Fruit fly (Drosophila melanogaster) whole organism, embryonic: ENCODE measurements around the gene Noa36.

Experiments used
- Asciz ChIP-seq: fragments of 200-800 bp; sonication (Bioruptor generic); optimal IDR thresholded peaks from 2 replicates; lab custom pipeline; 2017; ENCODE audit warnings: missing biosample characterization, mild to moderate bottlenecking, missing genetic modification characterization, missing genetic modification reagents
- B-H1 ChIP-seq: fragments of 200-800 bp; sonication (Bioruptor generic); IDR thresholded peaks from 3 replicates; pipeline ENCODE4 v1.3.6; 2022; ENCODE audit warnings: missing biosample characterization, missing genetic modification characterization
- BEAF-32 ChIP-seq: fragments of 200-800 bp; sonication (Bioruptor generic); optimal IDR thresholded peaks from 3 replicates; lab custom pipeline; 2017; ENCODE audit warnings: missing biosample characterization, missing genetic modification characterization, mild to moderate bottlenecking, moderate library complexity, missing genetic modification reagents
- Blimp-1 ChIP-seq: fragments of 200-800 bp; sonication (Bioruptor generic); optimal IDR thresholded peaks from 3 replicates; lab custom pipeline; 2018; ENCODE audit warnings: missing biosample characterization, missing genetic modification characterization, mild to moderate bottlenecking, moderate library complexity, missing genetic modification reagents
- CG11504 ChIP-seq: fragments of 200-800 bp; sonication (Bioruptor generic); optimal IDR thresholded peaks from 3 replicates; lab custom pipeline; 2019; ENCODE audit warnings: missing biosample characterization, mild to moderate bottlenecking, missing genetic modification characterization, moderate library complexity
- CG12299 ChIP-seq: fragments of 200-800 bp; sonication (Bioruptor generic); optimal IDR thresholded peaks from 2 replicates; lab custom pipeline; 2018; ENCODE audit warnings: missing biosample characterization, mild to moderate bottlenecking, missing genetic modification characterization
- CG14441 ChIP-seq: fragments of 200-800 bp; sonication (Bioruptor generic); IDR thresholded peaks from 2 replicates; pipeline ENCODE4 v1.3.6; 2022; ENCODE audit warnings: missing biosample characterization, missing genetic modification characterization
- CG16813 ChIP-seq: fragments of 200-800 bp; sonication (Bioruptor generic); IDR thresholded peaks from 3 replicates; pipeline ENCODE4 v1.3.6; 2022; ENCODE audit warnings: missing biosample characterization, missing genetic modification characterization; ENCODE audit not compliant: partially characterized antibody
- CG1832 ChIP-seq: fragments of 200-800 bp; sonication (Bioruptor generic); optimal IDR thresholded peaks from 2 replicates; lab custom pipeline; 2017; ENCODE audit warnings: missing biosample characterization, mild to moderate bottlenecking, missing genetic modification characterization, inconsistent platforms
- CG2129 ChIP-seq: fragments of 200-800 bp; sonication (Bioruptor generic); IDR thresholded peaks from 2 replicates; pipeline ENCODE4 v1.3.6; 2022; ENCODE audit warnings: missing biosample characterization, missing genetic modification characterization; ENCODE audit not compliant: partially characterized antibody
- CG4328 ChIP-seq: fragments of 200-800 bp; sonication (Bioruptor generic); optimal IDR thresholded peaks from 3 replicates; lab custom pipeline; 2017; ENCODE audit warnings: missing biosample characterization, missing genetic modification reagents, missing genetic modification characterization
- CG7556 ChIP-seq: fragments of 200-800 bp; sonication (Bioruptor generic); optimal IDR thresholded peaks from 2 replicates; lab custom pipeline; 2017; ENCODE audit warnings: missing biosample characterization, mild to moderate bottlenecking, missing genetic modification characterization
- CG7963 ChIP-seq: fragments of 200-800 bp; sonication (Bioruptor generic); IDR thresholded peaks from 3 replicates; pipeline ENCODE4 v1.3.6; 2022; ENCODE audit warnings: missing biosample characterization, missing genetic modification characterization; ENCODE audit not compliant: partially characterized antibody
- CG9876 ChIP-seq: fragments of 200-800 bp; sonication (Bioruptor generic); optimal IDR thresholded peaks from 2 replicates; lab custom pipeline; 2016; ENCODE audit warnings: missing biosample characterization, missing genetic modification characterization
- D ChIP-seq, 2 experiments: fragments of 200-800 bp in 1 of 2; fragments of >200 bp in 1 of 2; sonication (Bioruptor generic) in 1 of 2; optimal IDR thresholded peaks; 2 replicates in 1 of 2; 3 replicates in 1 of 2; lab custom pipeline; 2017; ENCODE audit warnings: mild to moderate bottlenecking in 1 of 2, missing biosample characterization in 1 of 2, missing genetic modification characterization in 1 of 2, missing genetic modification reagents in 1 of 2
- Doc3 ChIP-seq: fragments of 200-800 bp; sonication (Bioruptor generic); IDR thresholded peaks from 3 replicates; pipeline ENCODE4 v1.3.6; 2022; ENCODE audit warnings: missing biosample characterization, missing genetic modification characterization; ENCODE audit not compliant: partially characterized antibody
- Fer1 ChIP-seq: fragments of 200-800 bp; sonication (Bioruptor generic); optimal IDR thresholded peaks from 2 replicates; lab custom pipeline; 2017; ENCODE audit warnings: missing biosample characterization, mild to moderate bottlenecking, missing genetic modification characterization
- GATAe ChIP-seq: fragments of 200-800 bp; sonication (Bioruptor generic); conservative IDR thresholded peaks from 2 replicates; pipeline ENCODE4 v1.3.6; 2022; ENCODE audit warnings: missing biosample characterization, missing genetic modification characterization
- HLH4C ChIP-seq: fragments of 200-800 bp; sonication (Bioruptor generic); IDR thresholded peaks from 3 replicates; pipeline ENCODE4 v1.3.6; 2022; ENCODE audit warnings: missing biosample characterization, missing genetic modification characterization; ENCODE audit not compliant: partially characterized antibody
- HLHmδ ChIP-seq: fragments of 200-800 bp; sonication (Bioruptor generic); optimal IDR thresholded peaks from 2 replicates; lab custom pipeline; 2018; ENCODE audit warnings: missing biosample characterization, mild to moderate bottlenecking, missing genetic modification characterization, moderate library complexity
- Hey ChIP-seq: fragments of 200-800 bp; sonication (Bioruptor generic); optimal IDR thresholded peaks from 3 replicates; lab custom pipeline; 2018; ENCODE audit warnings: missing biosample characterization, mild to moderate bottlenecking, missing genetic modification characterization
- Hr78 ChIP-seq, 2 experiments: fragments of 200-800 bp in 1 of 2; fragments of >200 bp in 1 of 2; sonication (Bioruptor generic) in 1 of 2; optimal IDR thresholded peaks; 2 replicates each; lab custom pipeline; 2017 to 2019; ENCODE audit warnings: missing biosample characterization in 2 of 2, missing genetic modification characterization in 2 of 2, mild to moderate bottlenecking in 1 of 2, moderate library complexity in 1 of 2
- MBD-R2 ChIP-seq: fragments of 200-800 bp; sonication (Bioruptor generic); IDR thresholded peaks from 2 replicates; pipeline ENCODE4 v1.3.6; 2022; ENCODE audit warnings: missing biosample characterization, missing genetic modification characterization
- MTF-1 ChIP-seq: fragments of 200-800 bp; sonication (Bioruptor generic); optimal IDR thresholded peaks from 2 replicates; lab custom pipeline; 2018; ENCODE audit warnings: missing biosample characterization, mild to moderate bottlenecking, missing genetic modification characterization, borderline replicate concordance
- Ravus ChIP-seq: fragments of 200-800 bp; sonication (Bioruptor generic); IDR thresholded peaks from 2 replicates; pipeline ENCODE4 v1.3.6; 2022; ENCODE audit warnings: missing biosample characterization, missing genetic modification characterization
- Scr ChIP-seq: fragments of 200-800 bp; sonication (Bioruptor generic); IDR thresholded peaks from 2 replicates; pipeline ENCODE4 v1.3.6; 2022; ENCODE audit warnings: missing biosample characterization, missing genetic modification characterization; ENCODE audit not compliant: partially characterized antibody
- Sin3A ChIP-seq: fragments of >200 bp; optimal IDR thresholded peaks from 2 replicates; lab custom pipeline; 2018
- Stat92E ChIP-seq, 3 experiments: fragments of >200 bp in 2 of 3; fragments of 200-800 bp in 1 of 3; sonication (Bioruptor generic) in 1 of 3; optimal IDR thresholded peaks; 2 replicates each; lab custom pipeline; 2017 to 2019; ENCODE audit warnings: missing biosample characterization in 3 of 3, missing genetic modification characterization in 3 of 3, mild to moderate bottlenecking in 1 of 3, moderate library complexity in 1 of 3
- Tbp ChIP-seq: fragments of >200 bp; optimal IDR thresholded peaks from 2 replicates; lab custom pipeline; 2018; ENCODE audit warnings: missing biosample characterization, missing genetic modification characterization
- Xbp1 ChIP-seq: fragments of 200-800 bp; sonication (Bioruptor generic); optimal IDR thresholded peaks from 3 replicates; lab custom pipeline; 2016; ENCODE audit warnings: missing biosample characterization, mild to moderate bottlenecking, missing genetic modification characterization
- ash1 ChIP-seq: fragments of 200-800 bp; sonication (Bioruptor generic); optimal IDR thresholded peaks from 2 replicates; lab custom pipeline; 2018; ENCODE audit warnings: missing biosample characterization, mild to moderate bottlenecking, missing genetic modification characterization
- bcd ChIP-seq: fragments of 200-800 bp; sonication (Bioruptor generic); optimal IDR thresholded peaks from 2 replicates; lab custom pipeline; 2017; ENCODE audit warnings: missing biosample characterization, mild to moderate bottlenecking, missing genetic modification characterization
- chm ChIP-seq: fragments of 200-800 bp; sonication (Bioruptor generic); IDR thresholded peaks from 2 replicates; pipeline ENCODE4 v1.3.6; 2022; ENCODE audit warnings: missing biosample characterization, missing genetic modification characterization
- chn ChIP-seq: fragments of 200-800 bp; sonication (Bioruptor generic); optimal IDR thresholded peaks from 2 replicates; lab custom pipeline; 2016; ENCODE audit warnings: missing biosample characterization, missing genetic modification characterization
- corto ChIP-seq: fragments of 200-800 bp; sonication (Bioruptor generic); optimal IDR thresholded peaks from 2 replicates; lab custom pipeline; 2016; ENCODE audit warnings: missing biosample characterization, mild to moderate bottlenecking, missing genetic modification characterization, moderate library complexity
- disco-r ChIP-seq: fragments of 200-800 bp; sonication (Bioruptor generic); optimal IDR thresholded peaks from 2 replicates; lab custom pipeline; 2016; ENCODE audit warnings: missing biosample characterization, missing genetic modification characterization
- dm ChIP-seq: fragments of 200-800 bp; sonication (Bioruptor generic); optimal IDR thresholded peaks from 3 replicates; lab custom pipeline; 2016; ENCODE audit warnings: missing biosample characterization, missing genetic modification characterization
- eyg ChIP-seq: fragments of 200-800 bp; sonication (Bioruptor generic); optimal IDR thresholded peaks from 3 replicates; lab custom pipeline; 2016; ENCODE audit warnings: missing biosample characterization, missing genetic modification characterization
- fd102C ChIP-seq: fragments of 200-800 bp; sonication (Bioruptor generic); optimal IDR thresholded peaks from 2 replicates; lab custom pipeline; 2018; ENCODE audit warnings: missing biosample characterization, mild to moderate bottlenecking, missing genetic modification characterization, moderate library complexity
- fu2 ChIP-seq: fragments of 200-800 bp; sonication (Bioruptor generic); optimal IDR thresholded peaks from 2 replicates; lab custom pipeline; 2016; ENCODE audit warnings: missing biosample characterization, missing genetic modification characterization
- hth ChIP-seq: fragments of >200 bp; optimal IDR thresholded peaks from 2 replicates; lab custom pipeline; 2017; ENCODE audit warnings: inconsistent platforms
- kay ChIP-seq: fragments of 200-800 bp; sonication (Bioruptor generic); optimal IDR thresholded peaks from 2 replicates; lab custom pipeline; 2016; ENCODE audit warnings: missing biosample characterization, missing genetic modification characterization
- peb ChIP-seq: fragments of 200-800 bp; sonication (Bioruptor generic); IDR thresholded peaks from 2 replicates; pipeline ENCODE4 v1.3.6; 2022; ENCODE audit warnings: missing biosample characterization, missing genetic modification characterization
- pho ChIP-seq: fragments of 200-800 bp; sonication (Bioruptor generic); optimal IDR thresholded peaks from 2 replicates; lab custom pipeline; 2016; ENCODE audit warnings: missing biosample characterization, missing genetic modification characterization
- sisA ChIP-seq: fragments of 200-800 bp; sonication (Bioruptor generic); IDR thresholded peaks from 2 replicates; pipeline ENCODE4 v1.3.6; 2022; ENCODE audit warnings: missing biosample characterization, missing genetic modification characterization
- slp2 ChIP-seq: fragments of 200-800 bp; sonication (Bioruptor generic); optimal IDR thresholded peaks from 2 replicates; lab custom pipeline; 2016; ENCODE audit warnings: missing biosample characterization, missing genetic modification characterization
- ssp ChIP-seq: fragments of 200-800 bp; sonication (Bioruptor generic); IDR thresholded peaks from 2 replicates; pipeline ENCODE4 v1.3.6; 2022; ENCODE audit warnings: missing biosample characterization, missing genetic modification characterization
- tgo ChIP-seq: fragments of 200-800 bp; sonication (Bioruptor generic); IDR thresholded peaks from 3 replicates; pipeline ENCODE4 v1.3.6; 2022; ENCODE audit warnings: missing biosample characterization, missing genetic modification characterization
- trh ChIP-seq: fragments of 200-800 bp; sonication (Bioruptor generic); optimal IDR thresholded peaks from 2 replicates; lab custom pipeline; 2016; ENCODE audit warnings: missing biosample characterization, missing genetic modification characterization
- vvl ChIP-seq: fragments of 200-800 bp; sonication (Bioruptor generic); IDR thresholded peaks from 2 replicates; pipeline ENCODE4 v1.3.6; 2022; ENCODE audit warnings: missing biosample characterization, missing genetic modification characterization

Noa36 gene

DNA sequence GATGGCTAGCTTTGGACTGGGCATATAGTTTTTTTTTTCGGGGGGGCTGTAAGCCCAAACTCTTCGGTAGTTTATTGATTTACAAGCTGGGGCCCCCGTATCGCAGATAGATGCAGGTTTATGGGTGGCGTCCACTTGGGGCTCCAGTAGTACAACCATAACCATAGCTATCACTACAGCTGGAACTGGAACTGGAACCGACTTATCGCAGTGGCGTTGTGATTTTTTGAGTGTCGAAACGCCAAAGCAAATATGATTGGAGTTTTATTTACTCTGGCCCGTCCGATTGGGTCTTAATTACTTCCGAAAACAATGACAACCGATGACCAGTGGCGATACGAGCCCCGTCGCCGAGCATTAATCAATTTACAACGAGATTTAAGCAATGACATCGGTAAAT is 8.6 kb downstream of the Noa36 start (continued):
- TF ChIP-seq Tbp (GFP tag; lab: Kevin White, UChicago) (no peak), ash1 (GFP tag; lab: Kevin White, UChicago) (no peak), MBD-R2 (GFP tag; lab: Robert Waterston, UW) (no peak), Xbp1 (GFP tag; lab: Kevin White, UChicago) (no peak), eyg (GFP tag; lab: Kevin White, UChicago) (no peak), pho (GFP tag; lab: Kevin White, UChicago) (no peak), vvl (GFP tag; lab: Robert Waterston, UW) (peak; percentile 46; the same call in 1 of the 2 replicates), sisA (GFP tag; lab: Robert Waterston, UW) (no peak), CG14441 (GFP tag; lab: Robert Waterston, UW) (peak; percentile 20; the same call in 1 of the 2 replicates), Fer1 (peak; percentile 4), peb (GFP tag; lab: Robert Waterston, UW) (no peak), chm (no peak), CG11504 (peak; percentile 40), B-H1 (peak; percentile 19; the same call in 1 of the 3 replicates), Doc3 (GFP tag; lab: Robert Waterston, UW) (no peak), tgo (GFP tag; lab: Robert Waterston, UW) (no peak), CG1832 (GFP tag; lab: Kevin White, UChicago) (no peak), CG7556 (GFP tag; lab: Kevin White, UChicago) (peak; percentile 40), HLHmδ (GFP tag; lab: Kevin White, UChicago) (no peak), Stat92E (GFP tag; optimal IDR thresholded peaks at IDR 0.05; lab: Kevin White, UChicago) (no peak), disco-r (GFP tag; lab: Kevin White, UChicago) (no peak), Ravus (no peak), CG7963 (GFP tag; lab: Robert Waterston, UW) (no peak), fd102C (no peak), fu2 (GFP tag; lab: Kevin White, UChicago) (no peak), hth (lab: Kevin White, UChicago) (no peak), CG2129 (GFP tag; lab: Robert Waterston, UW) (no peak), kay (GFP tag; lab: Kevin White, UChicago) (no peak), ssp (GFP tag; lab: Robert Waterston, UW) (no peak), CG12299 (no peak), Asciz (peak; percentile 71), bcd (GFP tag; lab: Kevin White, UChicago) (peak; percentile 33), MTF-1 (GFP tag; lab: Kevin White, UChicago) (peak; percentile 79), Sin3A (lab: Kevin White, UChicago) (no peak), trh (GFP tag; lab: Kevin White, UChicago) (no peak), Hr78 (GFP tag; optimal IDR thresholded peaks at IDR 0.05; lab: Kevin White, UChicago) (no peak), corto (GFP tag; lab: Kevin White, UChicago) (no peak), slp2 (GFP tag; lab: Kevin White, UChicago) (no peak), Hey (peak; percentile 31), D (optimal IDR thresholded peaks at IDR 0.05; lab: Kevin White, UChicago) (no peak), D (GFP tag; optimal IDR thresholded peaks at IDR 0.05; lab: Kevin White, UChicago) (peak; percentile 38), CG9876 (no peak), GATAe (0 out of 2 replicates have a peak, but pooled peaks have one; percentile 40), Scr (GFP tag; lab: Robert Waterston, UW) (no peak), HLH4C (GFP tag; lab: Robert Waterston, UW) (no peak), BEAF-32 (GFP tag; lab: Kevin White, UChicago) (no peak), CG16813 (GFP tag; lab: Robert Waterston, UW) (no peak), chn (GFP tag; lab: Kevin White, UChicago) (no peak), dm (no peak), Blimp-1 (GFP tag; lab: Kevin White, UChicago) (peak; percentile 39), CG4328 (GFP tag; lab: Kevin White, UChicago) (peak; percentile 28)
